Fruit fly (Drosophila melanogaster) whole organism, embryonic: Measurements from ENCODE around the gene fd96Cb.

Experiments used
- CG17912 ChIP-seq: fragments of 200-800 bp; sonication (Bioruptor generic); optimal IDR thresholded peaks from 2 replicates; lab custom pipeline; 2018; ENCODE audit warnings: missing biosample characterization, mild to moderate bottlenecking, missing genetic modification characterization
- CG2202 ChIP-seq: fragments of 200-800 bp; sonication (Bioruptor generic); optimal IDR thresholded peaks from 2 replicates; lab custom pipeline; 2018; ENCODE audit warnings: missing biosample characterization, mild to moderate bottlenecking, missing genetic modification characterization
- CG31365 ChIP-seq: fragments of 200-800 bp; sonication (Bioruptor generic); optimal IDR thresholded peaks from 2 replicates; lab custom pipeline; 2018; ENCODE audit warnings: missing biosample characterization, mild to moderate bottlenecking, missing genetic modification characterization
- CG3281 ChIP-seq: fragments of 200-800 bp; sonication (Bioruptor generic); optimal IDR thresholded peaks from 3 replicates; lab custom pipeline; 2017; ENCODE audit warnings: missing biosample characterization, mild to moderate bottlenecking, missing genetic modification characterization
- CG34422 ChIP-seq: fragments of 200-800 bp; sonication (Bioruptor generic); IDR thresholded peaks from 3 replicates; pipeline ENCODE4 v1.3.6; 2022; ENCODE audit warnings: missing biosample characterization, missing genetic modification characterization
- CG3995 ChIP-seq: fragments of 200-800 bp; sonication (Bioruptor generic); optimal IDR thresholded peaks from 3 replicates; lab custom pipeline; 2016; ENCODE audit warnings: missing biosample characterization, missing genetic modification characterization
- CG4854 ChIP-seq: fragments of 200-800 bp; sonication (Bioruptor generic); optimal IDR thresholded peaks from 2 replicates; lab custom pipeline; 2016; ENCODE audit warnings: missing biosample characterization, missing genetic modification characterization, inconsistent platforms
- CG6689 ChIP-seq: fragments of 200-800 bp; sonication (Bioruptor generic); IDR thresholded peaks from 2 replicates; pipeline ENCODE4 v1.3.6; 2022; ENCODE audit warnings: missing biosample characterization, missing genetic modification characterization
- CG7271 ChIP-seq: fragments of 200-800 bp; sonication (Bioruptor generic); optimal IDR thresholded peaks from 2 replicates; lab custom pipeline; 2018; ENCODE audit warnings: missing biosample characterization, mild to moderate bottlenecking, missing genetic modification characterization, moderate library complexity
- CG7357 ChIP-seq: fragments of 200-800 bp; sonication (Bioruptor generic); IDR thresholded peaks from 3 replicates; pipeline ENCODE4 v1.3.6; 2022; ENCODE audit warnings: missing biosample characterization, missing genetic modification characterization
- CG8290 ChIP-seq, 3 experiments: fragments of 200-800 bp; sonication (Bioruptor generic); optimal IDR thresholded peaks; 2 replicates each; lab custom pipeline; 2016 to 2019; ENCODE audit warnings: missing biosample characterization in 3 of 3, missing genetic modification characterization in 3 of 3, mild to moderate bottlenecking in 2 of 3, moderate library complexity in 1 of 3
- CG9797 ChIP-seq: fragments of 200-800 bp; sonication (Bioruptor generic); optimal IDR thresholded peaks from 3 replicates; lab custom pipeline; 2018; ENCODE audit warnings: missing biosample characterization, mild to moderate bottlenecking, missing genetic modification characterization
- CG9932 ChIP-seq: fragments of 200-800 bp; sonication (Bioruptor generic); IDR thresholded peaks from 2 replicates; pipeline ENCODE4 v1.3.6; 2022; ENCODE audit warnings: missing biosample characterization, missing genetic modification characterization
- Camta ChIP-seq: fragments of 200-800 bp; sonication (Bioruptor generic); optimal IDR thresholded peaks from 2 replicates; lab custom pipeline; 2016; ENCODE audit warnings: missing biosample characterization, missing genetic modification characterization
- D19B ChIP-seq: fragments of 200-800 bp; sonication (Bioruptor generic); optimal IDR thresholded peaks from 2 replicates; lab custom pipeline; 2017; ENCODE audit warnings: missing biosample characterization, mild to moderate bottlenecking, missing genetic modification characterization
- E2f2 ChIP-seq: fragments of 200-800 bp; sonication (Bioruptor generic); IDR thresholded peaks from 2 replicates; pipeline ENCODE4 v1.3.6; 2022; ENCODE audit warnings: missing biosample characterization, missing genetic modification characterization
- ERR ChIP-seq: fragments of 200-800 bp; sonication (Bioruptor generic); optimal IDR thresholded peaks from 2 replicates; lab custom pipeline; 2016; ENCODE audit warnings: missing biosample characterization, missing genetic modification characterization
- H15 ChIP-seq: fragments of 200-800 bp; sonication (Bioruptor generic); IDR thresholded peaks from 3 replicates; pipeline ENCODE4 v1.3.6; 2022; ENCODE audit warnings: missing biosample characterization, missing genetic modification characterization
- Hand ChIP-seq: fragments of 200-800 bp; sonication (Bioruptor generic); optimal IDR thresholded peaks from 2 replicates; lab custom pipeline; 2017; ENCODE audit warnings: mild to moderate bottlenecking, missing biosample characterization, missing genetic modification reagents, missing genetic modification characterization
- HmgD ChIP-seq: fragments of 200-800 bp; sonication (Bioruptor generic); optimal IDR thresholded peaks from 3 replicates; lab custom pipeline; 2016; ENCODE audit warnings: missing biosample characterization, missing genetic modification characterization
- Hr3 ChIP-seq: fragments of 200-800 bp; sonication (Bioruptor generic); optimal IDR thresholded peaks from 3 replicates; lab custom pipeline; 2016; ENCODE audit warnings: missing biosample characterization, missing genetic modification characterization
- Jarid2 ChIP-seq: fragments of 200-800 bp; sonication (Bioruptor generic); optimal IDR thresholded peaks from 3 replicates; lab custom pipeline; 2017; ENCODE audit warnings: mild to moderate bottlenecking, missing biosample characterization, missing genetic modification reagents, missing genetic modification characterization
- Lim3 ChIP-seq: fragments of 200-800 bp; sonication (Bioruptor generic); IDR thresholded peaks from 2 replicates; pipeline ENCODE4 v1.3.6; 2022; ENCODE audit warnings: missing biosample characterization, missing genetic modification characterization
- MBD-R2 ChIP-seq: fragments of 200-800 bp; sonication (Bioruptor generic); IDR thresholded peaks from 2 replicates; pipeline ENCODE4 v1.3.6; 2022; ENCODE audit warnings: missing biosample characterization, missing genetic modification characterization
- NK7.1 ChIP-seq: fragments of 200-800 bp; sonication (Bioruptor generic); optimal IDR thresholded peaks from 3 replicates; lab custom pipeline; 2016; ENCODE audit warnings: missing biosample characterization, missing genetic modification characterization
- Nf-YB ChIP-seq: fragments of 200-800 bp; sonication (Bioruptor generic); optimal IDR thresholded peaks from 3 replicates; lab custom pipeline; 2019; ENCODE audit warnings: missing biosample characterization, mild to moderate bottlenecking, missing genetic modification characterization, moderate library complexity
- NfI ChIP-seq: fragments of 200-800 bp; sonication (Bioruptor generic); optimal IDR thresholded peaks from 3 replicates; lab custom pipeline; 2018; ENCODE audit warnings: missing biosample characterization, mild to moderate bottlenecking, missing genetic modification characterization, moderate library complexity
- Sin3A ChIP-seq: fragments of >200 bp; optimal IDR thresholded peaks from 2 replicates; lab custom pipeline; 2018
- Sox100B ChIP-seq: fragments of 200-800 bp; sonication (Bioruptor generic); optimal IDR thresholded peaks from 3 replicates; lab custom pipeline; 2018; ENCODE audit warnings: missing biosample characterization, mild to moderate bottlenecking, missing genetic modification characterization
- Sox102F ChIP-seq: fragments of 200-800 bp; sonication (Bioruptor generic); optimal IDR thresholded peaks from 2 replicates; lab custom pipeline; 2018; ENCODE audit warnings: missing biosample characterization, mild to moderate bottlenecking, missing genetic modification characterization, moderate library complexity
- Vsx1 ChIP-seq: fragments of 200-800 bp; sonication (Bioruptor generic); optimal IDR thresholded peaks from 2 replicates; lab custom pipeline; 2017; ENCODE audit warnings: missing biosample characterization, mild to moderate bottlenecking, missing genetic modification characterization, missing genetic modification reagents
- ato ChIP-seq: fragments of 200-800 bp; sonication (Bioruptor generic); IDR thresholded peaks from 2 replicates; pipeline ENCODE4 v1.3.6; 2022; ENCODE audit warnings: missing biosample characterization, missing genetic modification characterization; ENCODE audit not compliant: partially characterized antibody
- bcd ChIP-seq: fragments of 200-800 bp; sonication (Bioruptor generic); optimal IDR thresholded peaks from 2 replicates; lab custom pipeline; 2017; ENCODE audit warnings: missing biosample characterization, mild to moderate bottlenecking, missing genetic modification characterization
- dimm ChIP-seq: fragments of 200-800 bp; sonication (Bioruptor generic); IDR thresholded peaks from 2 replicates; pipeline ENCODE4 v1.3.6; 2022; ENCODE audit warnings: missing biosample characterization, missing genetic modification characterization
- en ChIP-seq: fragments of 200-800 bp; sonication (Bioruptor generic); optimal IDR thresholded peaks from 2 replicates; lab custom pipeline; 2016; ENCODE audit warnings: missing biosample characterization, missing genetic modification characterization
- eve ChIP-seq, 2 experiments: fragments of >200 bp; optimal IDR thresholded peaks; 2 replicates each; lab custom pipeline; 2017; ENCODE audit warnings: missing biosample characterization in 2 of 2, missing genetic modification characterization in 2 of 2
- gce ChIP-seq: fragments of 200-800 bp; sonication (Bioruptor generic); IDR thresholded peaks from 3 replicates; pipeline ENCODE4 v1.3.6; 2022; ENCODE audit warnings: missing biosample characterization, missing genetic modification characterization
- gcm ChIP-seq: fragments of 200-800 bp; sonication (Bioruptor generic); optimal IDR thresholded peaks from 2 replicates; lab custom pipeline; 2019; ENCODE audit warnings: missing biosample characterization, mild to moderate bottlenecking, missing genetic modification characterization, moderate library complexity
- inv ChIP-seq: fragments of 200-800 bp; sonication (Bioruptor generic); IDR thresholded peaks from 2 replicates; pipeline ENCODE4 v1.3.6; 2022; ENCODE audit warnings: missing biosample characterization, missing genetic modification characterization; ENCODE audit not compliant: partially characterized antibody
- jigr1 ChIP-seq: fragments of 200-800 bp; sonication (Bioruptor generic); IDR thresholded peaks from 3 replicates; pipeline ENCODE4 v1.3.6; 2022; ENCODE audit warnings: missing biosample characterization, missing genetic modification characterization
- row ChIP-seq: fragments of 200-800 bp; sonication (Bioruptor generic); IDR thresholded peaks from 3 replicates; pipeline ENCODE4 v1.3.6; 2022; ENCODE audit warnings: missing biosample characterization, missing genetic modification characterization
- sisA ChIP-seq: fragments of 200-800 bp; sonication (Bioruptor generic); IDR thresholded peaks from 2 replicates; pipeline ENCODE4 v1.3.6; 2022; ENCODE audit warnings: missing biosample characterization, missing genetic modification characterization
- stwl ChIP-seq: fragments of 200-800 bp; sonication (Bioruptor generic); optimal IDR thresholded peaks from 3 replicates; lab custom pipeline; 2018; ENCODE audit warnings: missing biosample characterization, mild to moderate bottlenecking, missing genetic modification characterization, moderate library complexity
- tgo ChIP-seq: fragments of 200-800 bp; sonication (Bioruptor generic); IDR thresholded peaks from 3 replicates; pipeline ENCODE4 v1.3.6; 2022; ENCODE audit warnings: missing biosample characterization, missing genetic modification characterization
- tup ChIP-seq: fragments of 200-800 bp; sonication (Bioruptor generic); optimal IDR thresholded peaks from 2 replicates; lab custom pipeline; 2016; ENCODE audit warnings: missing biosample characterization, mild to moderate bottlenecking, missing genetic modification characterization, moderate library complexity
- yki ChIP-seq: fragments of >200 bp; optimal IDR thresholded peaks from 3 replicates; lab custom pipeline; 2018
- zf30C ChIP-seq: fragments of 200-800 bp; sonication (Bioruptor generic); optimal IDR thresholded peaks from 3 replicates; lab custom pipeline; 2018; ENCODE audit warnings: missing biosample characterization, mild to moderate bottlenecking, missing genetic modification characterization

The fd96Cb gene

dm6 chr3R:25097486-25097885, 2.7 kb downstream of the fd96Cb start, which contains the start of the genes CG33095 and CG33096 (continued):
- TF ChIP-seq stwl (tag; lab: Kevin White, UChicago) (peak; percentile 84), Jarid2 (GFP tag; lab: Kevin White, UChicago) (peak; percentile 21), CG6689 (GFP tag; lab: Robert Waterston, UW) (peak; percentile 85), CG8290 (GFP tag; optimal IDR thresholded peaks at IDR 0.05; lab: Kevin White, UChicago) (peak; percentile 75), CG8290 (tag; optimal IDR thresholded peaks at IDR 0.05; lab: Kevin White, UChicago) (peak in 1 of 2 experiments; percentile 2), row (GFP tag; lab: Robert Waterston, UW) (peak; percentile 88)

- TF ChIP-seq D19B (GFP tag; lab: Kevin White, UChicago) (no peak), CG34422 (GFP tag; lab: Robert Waterston, UW) (no peak), CG3995 (GFP tag; lab: Kevin White, UChicago) (no peak), E2f2 (no peak), MBD-R2 (no peak), Lim3 (GFP tag; lab: Robert Waterston, UW) (no peak), ato (GFP tag; lab: Robert Waterston, UW) (no peak), Sin3A (lab: Kevin White, UChicago) (no peak), gce (GFP tag; lab: Robert Waterston, UW) (no peak), sisA (GFP tag; lab: Robert Waterston, UW) (no peak)
These were observed 7.4 kb downstream of the fd96Cb start, which contains the start of gene CG45095 for dm6 chr3R:25102253-25102652. CG45095 (plus strand) TSS chr3R:25102553.

- TF ChIP-seq NK7.1 (GFP tag; lab: Kevin White, UChicago) (no peak), Camta (GFP tag; lab: Kevin White, UChicago) (no peak), Vsx1 (GFP tag; lab: Kevin White, UChicago) (no peak), yki (lab: Kevin White, UChicago) (no peak), bcd (GFP tag; lab: Kevin White, UChicago) (no peak), CG31365 (tag; lab: Kevin White, UChicago) (no peak), dimm (GFP tag; lab: Robert Waterston, UW) (no peak), jigr1 (no peak), CG4854 (GFP tag; lab: Kevin White, UChicago) (no peak), CG2202 (tag; lab: Kevin White, UChicago) (no peak), tgo (GFP tag; lab: Robert Waterston, UW) (no peak), inv (GFP tag; lab: Robert Waterston, UW) (no peak), tup (GFP tag; lab: Kevin White, UChicago) (no peak), CG7357 (GFP tag; lab: Robert Waterston, UW) (no peak), zf30C (GFP tag; lab: Kevin White, UChicago) (no peak)
These were observed 14.1 kb downstream of the fd96Cb start, which contains the start of gene CG34027 for dm6 chr3R:25108932-25109331. CG34027 (minus strand) TSS chr3R:25109032.

- TF ChIP-seq CG9932 (GFP tag; lab: Robert Waterston, UW) (no peak), CG7271 (tag; lab: Kevin White, UChicago) (no peak), Sox100B (no peak), Hr3 (no peak), H15 (GFP tag; lab: Robert Waterston, UW) (no peak), Hand (GFP tag; lab: Kevin White, UChicago) (no peak), CG9797 (GFP tag; lab: Kevin White, UChicago) (no peak), HmgD (no peak), Sox102F (no peak), eve (GFP tag; optimal IDR thresholded peaks at IDR 0.05; lab: Kevin White, UChicago) (peak in 1 of 2 experiments; percentile 51), ERR (GFP tag; lab: Kevin White, UChicago) (no peak), NfI (no peak), en (GFP tag; lab: Kevin White, UChicago) (no peak), Nf-YB (GFP tag; lab: Kevin White, UChicago) (no peak), CG17912 (no peak), CG3281 (no peak), gcm (no peak)
These were observed 17.7 kb downstream of the fd96Cb start, which contains the start of gene Nepl16 for dm6 chr3R:25112466-25112939. Nepl16 (minus strand) TSS chr3R:25112516.
